Worm (Caenorhabditis elegans): ENCODE data around the gene dpy-27.

Gene dpy-27

ce11 chrIII:3786427-3786935, 33.0 kb downstream of the dpy-27 start, which contains the start of gene acy-3 (continued):
- TF ChIP-seq ceh-24 (tag; optimal IDR thresholded peaks at IDR 0.05) (no peak), F13H6.1 (tag; optimal IDR thresholded peaks at IDR 0.05) (peak; percentile 70), tbx-7 (tag; optimal IDR thresholded peaks at IDR 0.05) (no peak), dve-1 (tag; optimal IDR thresholded peaks at IDR 0.05) (no peak), ceh-31 (tag; optimal IDR thresholded peaks at IDR 0.05) (peak; percentile 32), ets-4 (tag; optimal IDR thresholded peaks at IDR 0.05) (no peak), mec-3 (tag; optimal IDR thresholded peaks at IDR 0.05; ENCODE audit: borderline replicate concordance) (no peak), che-1 (tag; optimal IDR thresholded peaks at IDR 0.05) (peak; percentile 7), rnt-1 (tag; optimal IDR thresholded peaks at IDR 0.05) (peak; percentile 73), madf-2 (tag; optimal IDR thresholded peaks at IDR 0.05) (no peak), hlh-6 (tag; optimal IDR thresholded peaks at IDR 0.05) (no peak), pros-1 (tag; optimal IDR thresholded peaks at IDR 0.05) (no peak), nfya-1 (tag; optimal IDR thresholded peaks at IDR 0.05) (peak; percentile 47), Y22D7AL.16 (tag; optimal IDR thresholded peaks at IDR 0.05) (no peak), ceh-9 (tag; optimal IDR thresholded peaks at IDR 0.05) (no peak), sox-4 (tag; optimal IDR thresholded peaks at IDR 0.05) (no peak)

- TF ChIP-seq fkh-6 (tag; optimal IDR thresholded peaks at IDR 0.05) (no peak), elt-2 (tag; optimal IDR thresholded peaks at IDR 0.05) (peak; percentile 41)
Measured at ce11 chrIII:3785094-3785493, 34.4 kb downstream of the dpy-27 start.

- TF ChIP-seq hlh-30 (tag; optimal IDR thresholded peaks at IDR 0.05; ENCODE audit: insufficient read depth) (no peak), unc-55 (GFP tag; optimal IDR thresholded peaks at IDR 0.05) (peak; percentile 37)
Measured at ce11 chrIII:3783914-3784313, 35.6 kb downstream of the dpy-27 start.

- TF ChIP-seq nfya-1 (tag; optimal IDR thresholded peaks at IDR 0.05) (peak; percentile 13), rnt-1 (tag; optimal IDR thresholded peaks at IDR 0.05) (peak; percentile 28), lim-6 (tag; optimal IDR thresholded peaks at IDR 0.05) (no peak), unc-55 (GFP tag; optimal IDR thresholded peaks at IDR 0.05) (peak; percentile 59), ceh-24 (tag; optimal IDR thresholded peaks at IDR 0.05) (no peak), ceh-18 (tag; optimal IDR thresholded peaks at IDR 0.05) (peak; percentile 74), eyg-1 (tag; optimal IDR thresholded peaks at IDR 0.05) (no peak)
Measured at ce11 chrIII:3782853-3783252, 36.6 kb downstream of the dpy-27 start.

ce11 chrIII:3781827-3782226, 37.7 kb downstream of the dpy-27 start:
- TF ChIP-seq gmeb-2 (tag; optimal IDR thresholded peaks at IDR 0.05): no peak
- peak; percentile 34 for TF ChIP-seq rnt-1 (tag; optimal IDR thresholded peaks at IDR 0.05)

- TF ChIP-seq lim-6 (tag; optimal IDR thresholded peaks at IDR 0.05) (no peak), ref-2 (tag; optimal IDR thresholded peaks at IDR 0.05) (peak; percentile 4), unc-3 (GFP tag; conservative IDR thresholded peaks at IDR 0.05) (no peak), unc-3 (tag; optimal IDR thresholded peaks at IDR 0.05) (no peak), che-1 (tag; optimal IDR thresholded peaks at IDR 0.05) (no peak), odd-2 (tag; optimal IDR thresholded peaks at IDR 0.05) (no peak), ceh-6 (GFP tag; optimal IDR thresholded peaks at IDR 0.05) (no peak)
Measured at ce11 chrIII:3774550-3774949, 44.9 kb downstream of the dpy-27 start.

ce11 chrIII:3773173-3773572, 46.3 kb downstream of the dpy-27 start, which contains the start of gene lec-4:
TSS of gene lec-4 (minus strand) at chrIII:3773326.
- TF ChIP-seq npax-4 (tag; optimal IDR thresholded peaks at IDR 0.05): no peak
- TF ChIP-seq C08G9.2 (tag; optimal IDR thresholded peaks at IDR 0.05): no peak
- no peak for TF ChIP-seq odd-2 (tag; optimal IDR thresholded peaks at IDR 0.05)
- TF ChIP-seq ceh-6 (GFP tag; optimal IDR thresholded peaks at IDR 0.05): no peak
